Fruit fly (Drosophila melanogaster) whole organism, adult: ENCODE measurements around the gene CG33631.
A peak's percentile ranks its signal among the peaks of the same experiment; 100 is the strongest.

ENCODE experiments used
- CG11617 ChIP-seq: fragments of 200-800 bp; sonication (Bioruptor generic); optimal IDR thresholded peaks from 2 replicates; lab custom pipeline; 2017; ENCODE audit warnings: mild to moderate bottlenecking, missing biosample characterization, missing genetic modification reagents, missing genetic modification characterization
- CG12768 ChIP-seq: fragments of 200-800 bp; sonication (Bioruptor generic); optimal IDR thresholded peaks from 2 replicates; lab custom pipeline; 2017; ENCODE audit warnings: missing biosample characterization, missing genetic modification characterization, mild to moderate bottlenecking, moderate library complexity, missing genetic modification reagents
- CG14711 ChIP-seq: fragments of 200-800 bp; sonication (Bioruptor generic); optimal IDR thresholded peaks from 2 replicates; lab custom pipeline; 2018; ENCODE audit warnings: missing biosample characterization, mild to moderate bottlenecking, missing genetic modification characterization, moderate library complexity
- CG1620 ChIP-seq: fragments of 200-800 bp; sonication (Bioruptor generic); optimal IDR thresholded peaks from 2 replicates; lab custom pipeline; 2016; ENCODE audit warnings: missing biosample characterization, missing genetic modification characterization
- CG33017 ChIP-seq: fragments of 200-800 bp; sonication (Bioruptor generic); optimal IDR thresholded peaks from 2 replicates; lab custom pipeline; 2018; ENCODE audit warnings: missing biosample characterization, mild to moderate bottlenecking, missing genetic modification characterization, moderate library complexity
- CG5204 ChIP-seq: fragments of 200-800 bp; sonication (Bioruptor generic); optimal IDR thresholded peaks from 2 replicates; lab custom pipeline; 2016; ENCODE audit warnings: missing biosample characterization, missing genetic modification characterization
- CG7045 ChIP-seq: fragments of 200-800 bp; sonication (Bioruptor generic); optimal IDR thresholded peaks from 2 replicates; lab custom pipeline; 2017; ENCODE audit warnings: missing biosample characterization, mild to moderate bottlenecking, missing genetic modification characterization
- CG7101 ChIP-seq: fragments of 200-800 bp; sonication (Bioruptor generic); optimal IDR thresholded peaks from 2 replicates; lab custom pipeline; 2018; ENCODE audit warnings: missing biosample characterization, mild to moderate bottlenecking, missing genetic modification characterization, moderate library complexity
- Clk ChIP-seq: fragments of 200-800 bp; sonication (Bioruptor generic); optimal IDR thresholded peaks from 2 replicates; lab custom pipeline; 2017; ENCODE audit warnings: missing biosample characterization, missing genetic modification characterization
- Crg-1 ChIP-seq: fragments of 200-800 bp; sonication (Bioruptor generic); optimal IDR thresholded peaks from 2 replicates; lab custom pipeline; 2016; ENCODE audit warnings: missing biosample characterization, missing genetic modification characterization
- Hr96 ChIP-seq: fragments of 200-800 bp; sonication (Bioruptor generic); optimal IDR thresholded peaks from 2 replicates; lab custom pipeline; 2016; ENCODE audit warnings: missing biosample characterization, missing genetic modification characterization
- Mnt ChIP-seq: fragments of 200-800 bp; sonication (Bioruptor generic); optimal IDR thresholded peaks from 2 replicates; lab custom pipeline; 2016; ENCODE audit warnings: missing biosample characterization, mild to moderate bottlenecking, missing genetic modification characterization
- bab1 ChIP-seq: fragments of 200-800 bp; sonication (Bioruptor generic); optimal IDR thresholded peaks from 3 replicates; lab custom pipeline; 2019; ENCODE audit warnings: missing biosample characterization, mild to moderate bottlenecking, missing genetic modification characterization, moderate library complexity
- cic ChIP-seq: fragments of 200-800 bp; sonication (Bioruptor generic); optimal IDR thresholded peaks from 2 replicates; lab custom pipeline; 2017; ENCODE audit warnings: missing biosample characterization, mild to moderate bottlenecking, missing genetic modification characterization, moderate library complexity
- cnc ChIP-seq, 2 experiments: fragments of >200 bp; optimal IDR thresholded peaks; 2 replicates each; lab custom pipeline; 2017
- kay ChIP-seq: fragments of 200-800 bp; sonication (Bioruptor generic); peaks from one replicate; lab custom pipeline; 2016; ENCODE audit warnings: missing biosample characterization, missing genetic modification characterization, borderline replicate concordance
- ovo ChIP-seq: fragments of 200-800 bp; sonication (Bioruptor generic); optimal IDR thresholded peaks from 2 replicates; lab custom pipeline; 2016; ENCODE audit warnings: missing biosample characterization, missing genetic modification characterization
- pad ChIP-seq: fragments of 200-800 bp; sonication (Bioruptor generic); optimal IDR thresholded peaks from 3 replicates; lab custom pipeline; 2017; ENCODE audit warnings: missing biosample characterization, missing genetic modification characterization, mild to moderate bottlenecking, moderate library complexity, missing genetic modification reagents
- tj ChIP-seq: fragments of 200-800 bp; sonication (Bioruptor generic); optimal IDR thresholded peaks from 3 replicates; lab custom pipeline; 2017; ENCODE audit warnings: missing biosample characterization, mild to moderate bottlenecking, missing genetic modification characterization, moderate library complexity
- toe ChIP-seq: fragments of 200-800 bp; sonication (Bioruptor generic); optimal IDR thresholded peaks from 2 replicates; lab custom pipeline; 2016; ENCODE audit warnings: missing biosample characterization, missing genetic modification characterization

The CG33631 gene

dm6 chr3R:10063707-10064106 is at the start of gene CG33631:
Gene CG33631, plus strand, starts transcription at chr3R:10064007.
- no peak for TF ChIP-seq pad
- no peak for TF ChIP-seq cic
- TF ChIP-seq bab1 (GFP tag; lab: Kevin White, UChicago): no peak
- no peak for TF ChIP-seq tj
- TF ChIP-seq CG1620: no peak
- no peak for TF ChIP-seq Clk (GFP tag; lab: Kevin White, UChicago)
- no peak for TF ChIP-seq CG7045 (GFP tag; lab: Kevin White, UChicago)
- TF ChIP-seq CG33017 (tag; lab: Kevin White, UChicago): no peak
- TF ChIP-seq Crg-1 (GFP tag; lab: Kevin White, UChicago): no peak
- TF ChIP-seq kay: no peak
- no peak for TF ChIP-seq CG7101 (tag; lab: Kevin White, UChicago)
- TF ChIP-seq CG14711: no peak
- TF ChIP-seq CG11617 (GFP tag; lab: Kevin White, UChicago): no peak
- TF ChIP-seq CG5204 (GFP tag; lab: Kevin White, UChicago): no peak
- TF ChIP-seq ovo (GFP tag; lab: Kevin White, UChicago): no peak
- TF ChIP-seq Mnt (GFP tag; lab: Kevin White, UChicago): no peak
- no peak for TF ChIP-seq Hr96 (GFP tag; lab: Kevin White, UChicago)
- TF ChIP-seq CG12768 (GFP tag; lab: Kevin White, UChicago): no peak

- TF ChIP-seq CG33017 (tag; lab: Kevin White, UChicago) (no peak), tj (no peak)
Observed at dm6 chr3R:10024032-10024712, 39.6 kb upstream of the CG33631 start.

DNA sequence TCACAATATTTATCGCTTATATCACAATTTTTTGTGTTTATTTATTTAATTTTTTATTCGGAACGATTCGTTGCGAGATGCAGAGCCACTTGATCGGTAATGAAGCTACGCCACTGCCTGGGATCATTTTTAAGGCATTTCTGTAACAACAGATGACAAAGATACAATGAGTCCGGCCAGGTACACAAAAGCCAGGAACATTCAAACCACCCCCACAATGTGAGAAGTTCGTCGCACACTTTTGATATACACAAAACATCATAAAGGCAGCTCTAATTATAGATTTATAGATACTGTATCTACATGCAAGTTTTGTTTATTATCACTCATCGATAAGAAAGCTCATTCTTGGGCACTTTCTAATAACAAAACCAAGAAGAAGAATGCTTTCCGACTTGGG is 38.8 kb upstream of the CG33631 start, which contains the start of gene CG31407:
CG31407 (minus strand) TSS at position 101 of the 400 bp plus-strand sequence.
- no peak for TF ChIP-seq CG14711
- no peak for TF ChIP-seq bab1 (GFP tag; lab: Kevin White, UChicago)
- no peak for TF ChIP-seq ovo (GFP tag; lab: Kevin White, UChicago)
- TF ChIP-seq Clk (GFP tag; lab: Kevin White, UChicago): no peak
- TF ChIP-seq CG7101 (tag; lab: Kevin White, UChicago): no peak
- no peak for TF ChIP-seq CG33017 (tag; lab: Kevin White, UChicago)

DNA sequence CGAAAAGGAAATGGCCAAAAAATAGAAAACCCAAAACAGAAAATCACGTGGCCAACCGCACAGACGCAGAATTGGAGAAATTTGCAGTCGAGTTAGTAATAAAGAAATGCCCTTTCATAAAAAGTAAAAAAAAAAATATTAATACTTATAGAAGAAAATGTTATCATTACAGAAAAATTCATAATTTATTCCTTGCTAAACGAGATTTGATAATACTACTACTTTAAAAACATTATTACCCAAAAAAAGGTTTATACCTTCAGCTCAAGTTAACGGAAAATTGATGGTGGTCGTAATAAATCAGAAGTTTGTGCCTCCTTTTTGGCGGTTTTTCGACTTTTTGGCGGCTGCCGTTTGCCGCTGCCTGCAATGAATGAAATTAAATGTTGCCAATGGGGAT is 35.4 kb upstream of the CG33631 start:
- TF ChIP-seq Clk (GFP tag; lab: Kevin White, UChicago) (no peak), CG33017 (tag; lab: Kevin White, UChicago) (no peak), kay (no peak), Mnt (GFP tag; lab: Kevin White, UChicago) (no peak), CG12768 (GFP tag; lab: Kevin White, UChicago) (no peak), CG14711 (no peak), CG7045 (GFP tag; lab: Kevin White, UChicago) (no peak), CG1620 (no peak), tj (no peak), pad (no peak), cnc (optimal IDR thresholded peaks at IDR 0.05; lab: Kevin White, UChicago) (no peak), CG5204 (GFP tag; lab: Kevin White, UChicago) (no peak), toe (GFP tag; lab: Kevin White, UChicago) (no peak), Hr96 (GFP tag; lab: Kevin White, UChicago) (no peak), bab1 (GFP tag; lab: Kevin White, UChicago) (no peak), CG7101 (tag; lab: Kevin White, UChicago) (no peak), ovo (GFP tag; lab: Kevin White, UChicago) (no peak)

DNA sequence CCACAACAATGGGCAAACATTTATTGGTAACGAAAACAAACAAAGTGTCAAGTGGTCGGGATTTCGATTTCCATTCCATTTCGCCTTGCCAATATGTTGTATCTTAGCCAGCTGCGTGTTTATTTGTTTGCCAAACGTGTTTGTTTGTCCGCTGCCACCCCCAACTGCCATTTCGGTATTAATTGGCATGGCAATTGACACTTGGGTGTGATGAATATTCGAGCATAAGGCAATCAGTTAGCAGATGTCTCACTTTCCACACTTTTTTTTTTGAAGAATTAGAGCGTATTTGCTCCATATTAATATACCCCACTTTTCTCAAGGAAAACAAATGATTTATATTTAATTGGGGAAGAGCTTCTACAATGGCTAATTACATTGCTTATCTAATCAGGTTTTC is 32.3 kb upstream of the CG33631 start:
- TF ChIP-seq kay (peak; percentile 92), CG5204 (GFP tag; lab: Kevin White, UChicago) (no peak)

- TF ChIP-seq CG12768 (GFP tag; lab: Kevin White, UChicago): no peak
- TF ChIP-seq Mnt (GFP tag; lab: Kevin White, UChicago): no peak
- TF ChIP-seq CG1620: no peak
- TF ChIP-seq ovo (GFP tag; lab: Kevin White, UChicago): no peak
- TF ChIP-seq cnc (optimal IDR thresholded peaks at IDR 0.05; lab: Kevin White, UChicago): no peak
- no peak for TF ChIP-seq CG5204 (GFP tag; lab: Kevin White, UChicago)
- no peak for TF ChIP-seq cic
- TF ChIP-seq kay: no peak
- TF ChIP-seq CG7045 (GFP tag; lab: Kevin White, UChicago): no peak
- no peak for TF ChIP-seq CG33017 (tag; lab: Kevin White, UChicago)
- no peak for TF ChIP-seq Crg-1 (GFP tag; lab: Kevin White, UChicago)
- no peak for TF ChIP-seq CG14711
- TF ChIP-seq bab1 (GFP tag; lab: Kevin White, UChicago): no peak
- TF ChIP-seq toe (GFP tag; lab: Kevin White, UChicago): no peak
- no peak for TF ChIP-seq tj
- TF ChIP-seq CG7101 (tag; lab: Kevin White, UChicago): no peak
- TF ChIP-seq Hr96 (GFP tag; lab: Kevin White, UChicago): no peak
- TF ChIP-seq pad: no peak
- no peak for TF ChIP-seq Clk (GFP tag; lab: Kevin White, UChicago)
- TF ChIP-seq CG11617 (GFP tag; lab: Kevin White, UChicago): no peak
Observed at dm6 chr3R:10032951-10033720, 30.7 kb upstream of the CG33631 start.
